Fruit fly (Drosophila melanogaster): ENCODE measurements around the gene CG14339.
A peak's percentile ranks its signal among the peaks of the same experiment; 100 is the strongest.

Gene CG14339

dm6 chr2L:1073530-1073929 is 34.8 kb upstream of the CG14339 start:
- TF ChIP-seq ovo (GFP tag; optimal IDR thresholded peaks at IDR 0.05) (no peak), Hr96 (GFP tag; optimal IDR thresholded peaks at IDR 0.05) (no peak), CG33017 (tag; optimal IDR thresholded peaks at IDR 0.05) (no peak), CG1620 (GFP tag; optimal IDR thresholded peaks at IDR 0.05) (no peak), CG14711 (tag; optimal IDR thresholded peaks at IDR 0.05) (no peak), bab1 (GFP tag; optimal IDR thresholded peaks at IDR 0.05) (peak; percentile 56), cnc (optimal IDR thresholded peaks at IDR 0.05) (no peak), Mnt (GFP tag; optimal IDR thresholded peaks at IDR 0.05) (no peak), cic (GFP tag; optimal IDR thresholded peaks at IDR 0.05) (no peak), pad (GFP tag; optimal IDR thresholded peaks at IDR 0.05) (no peak), tj (GFP tag; optimal IDR thresholded peaks at IDR 0.05) (peak; percentile 55), kay (GFP tag; ENCODE audit: borderline replicate concordance) (no peak), Crg-1 (GFP tag; optimal IDR thresholded peaks at IDR 0.05) (no peak)

- peak; percentile 21 for TF ChIP-seq CG14711 (tag; optimal IDR thresholded peaks at IDR 0.05)
- TF ChIP-seq Hr96 (GFP tag; optimal IDR thresholded peaks at IDR 0.05): no peak
- peak; percentile 1 for TF ChIP-seq Mnt (GFP tag; optimal IDR thresholded peaks at IDR 0.05)
- TF ChIP-seq tj (GFP tag; optimal IDR thresholded peaks at IDR 0.05): peak; percentile 9
- TF ChIP-seq Crg-1 (GFP tag; optimal IDR thresholded peaks at IDR 0.05): no peak
- TF ChIP-seq Clk (GFP tag; optimal IDR thresholded peaks at IDR 0.05): no peak
Measured at dm6 chr2L:1074180-1074864, 34.0 kb upstream of the CG14339 start.

DNA sequence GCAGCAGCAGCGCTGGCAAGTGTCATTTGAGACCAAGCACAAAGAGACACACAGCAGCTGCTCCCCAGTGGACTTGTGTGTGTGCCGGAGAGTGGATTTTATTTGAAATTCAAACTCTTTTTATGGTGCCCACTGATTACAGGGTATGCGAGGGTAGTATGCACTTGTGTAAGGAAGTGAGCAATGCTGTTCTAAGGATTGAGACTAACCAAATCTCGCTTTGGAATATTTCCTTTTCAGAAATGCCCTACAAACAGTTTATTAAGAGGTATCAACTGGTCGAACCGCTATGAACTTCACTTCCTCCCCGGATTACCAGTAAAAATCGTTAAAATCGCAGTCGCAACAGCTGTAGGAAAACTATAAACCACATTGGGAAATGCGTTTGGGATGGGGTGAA is 32.6 kb upstream of the CG14339 start:
- TF ChIP-seq toe (GFP tag; optimal IDR thresholded peaks at IDR 0.05) (no peak), tj (GFP tag; optimal IDR thresholded peaks at IDR 0.05) (no peak), Hr96 (GFP tag; optimal IDR thresholded peaks at IDR 0.05) (no peak), CG12768 (GFP tag; optimal IDR thresholded peaks at IDR 0.05) (no peak), pad (GFP tag; optimal IDR thresholded peaks at IDR 0.05) (no peak), CG33017 (tag; optimal IDR thresholded peaks at IDR 0.05) (no peak), ovo (GFP tag; optimal IDR thresholded peaks at IDR 0.05) (no peak), CG7101 (tag; optimal IDR thresholded peaks at IDR 0.05) (peak; percentile 41)

DNA sequence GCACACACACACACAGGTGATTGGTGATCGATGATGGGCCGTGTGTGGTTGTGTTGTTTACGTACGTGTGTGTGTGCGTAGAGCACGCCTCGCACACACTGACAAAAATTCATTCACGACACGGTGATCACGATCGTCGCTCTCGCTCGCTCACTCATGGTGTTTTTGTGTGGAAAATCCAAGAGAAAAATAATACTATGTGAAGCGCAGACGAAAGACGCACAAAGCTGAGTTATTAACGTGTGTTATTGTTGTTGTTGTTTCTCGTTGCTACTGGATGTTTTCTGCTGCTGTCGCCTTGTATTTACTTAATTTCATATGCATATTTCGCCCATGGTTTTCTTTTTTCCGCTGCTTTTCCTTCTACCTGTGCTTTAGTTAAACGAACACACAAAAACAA is 31.3 kb upstream of the CG14339 start:
- TF ChIP-seq CG7101 (tag; optimal IDR thresholded peaks at IDR 0.05) (no peak), cic (GFP tag; optimal IDR thresholded peaks at IDR 0.05) (peak; percentile 80), bab1 (GFP tag; optimal IDR thresholded peaks at IDR 0.05) (no peak), CG12768 (GFP tag; optimal IDR thresholded peaks at IDR 0.05) (no peak), CG1620 (GFP tag; optimal IDR thresholded peaks at IDR 0.05) (no peak), CG14711 (tag; optimal IDR thresholded peaks at IDR 0.05) (no peak)

DNA sequence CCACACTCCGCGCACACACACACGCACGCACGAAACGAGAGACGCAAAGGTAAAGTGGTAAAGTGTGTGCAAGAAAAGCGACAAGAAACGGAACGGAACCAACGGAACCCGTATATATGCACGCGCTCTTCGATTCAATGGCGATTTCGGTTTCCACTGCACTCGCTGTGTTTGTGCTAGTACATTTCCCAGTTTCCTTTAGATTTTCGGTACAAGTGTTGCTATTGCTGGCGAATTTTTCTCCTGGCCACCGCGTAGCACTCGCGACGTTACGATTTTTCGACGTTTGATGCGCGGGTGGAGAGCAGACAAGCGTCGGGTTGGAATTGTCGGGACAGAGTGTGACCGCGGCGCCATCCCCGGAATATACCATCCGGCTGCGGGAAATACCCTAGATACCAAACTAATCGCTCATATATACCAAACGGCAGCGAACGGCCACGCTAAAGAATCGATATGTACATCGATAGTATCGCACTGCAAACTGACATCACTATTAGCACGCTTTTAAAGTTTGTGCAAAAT is 30.8 kb upstream of the CG14339 start, which contains the start of the genes S and ast:
S (minus strand) TSS at position 347 of the 525 bp plus-strand sequence.
ast (plus strand) TSS at position 480 of the 525 bp plus-strand sequence.
- no peak for TF ChIP-seq cnc (optimal IDR thresholded peaks at IDR 0.05)
- no peak for TF ChIP-seq Clk (GFP tag; optimal IDR thresholded peaks at IDR 0.05)
- peak; percentile 9 for TF ChIP-seq CG7045 (GFP tag; optimal IDR thresholded peaks at IDR 0.05)
- TF ChIP-seq CG5204 (GFP tag; optimal IDR thresholded peaks at IDR 0.05): no peak
- TF ChIP-seq CG7101 (tag; optimal IDR thresholded peaks at IDR 0.05): peak; percentile 46
- TF ChIP-seq cic (GFP tag; optimal IDR thresholded peaks at IDR 0.05): no peak
- TF ChIP-seq bab1 (GFP tag; optimal IDR thresholded peaks at IDR 0.05): peak; percentile 66
- peak; percentile 22 for TF ChIP-seq ovo (GFP tag; optimal IDR thresholded peaks at IDR 0.05)
- peak; percentile 1 for TF ChIP-seq CG14711 (tag; optimal IDR thresholded peaks at IDR 0.05)
- no peak for TF ChIP-seq Hr96 (GFP tag; optimal IDR thresholded peaks at IDR 0.05)
- TF ChIP-seq pad (GFP tag; optimal IDR thresholded peaks at IDR 0.05): peak; percentile 32
- no peak for TF ChIP-seq CG11617 (GFP tag; optimal IDR thresholded peaks at IDR 0.05)
- TF ChIP-seq toe (GFP tag; optimal IDR thresholded peaks at IDR 0.05): no peak
- TF ChIP-seq Mnt (GFP tag; optimal IDR thresholded peaks at IDR 0.05): peak; percentile 72
- no peak for TF ChIP-seq Crg-1 (GFP tag; optimal IDR thresholded peaks at IDR 0.05)
- peak; percentile 47 for TF ChIP-seq CG1620 (GFP tag; optimal IDR thresholded peaks at IDR 0.05)

DNA sequence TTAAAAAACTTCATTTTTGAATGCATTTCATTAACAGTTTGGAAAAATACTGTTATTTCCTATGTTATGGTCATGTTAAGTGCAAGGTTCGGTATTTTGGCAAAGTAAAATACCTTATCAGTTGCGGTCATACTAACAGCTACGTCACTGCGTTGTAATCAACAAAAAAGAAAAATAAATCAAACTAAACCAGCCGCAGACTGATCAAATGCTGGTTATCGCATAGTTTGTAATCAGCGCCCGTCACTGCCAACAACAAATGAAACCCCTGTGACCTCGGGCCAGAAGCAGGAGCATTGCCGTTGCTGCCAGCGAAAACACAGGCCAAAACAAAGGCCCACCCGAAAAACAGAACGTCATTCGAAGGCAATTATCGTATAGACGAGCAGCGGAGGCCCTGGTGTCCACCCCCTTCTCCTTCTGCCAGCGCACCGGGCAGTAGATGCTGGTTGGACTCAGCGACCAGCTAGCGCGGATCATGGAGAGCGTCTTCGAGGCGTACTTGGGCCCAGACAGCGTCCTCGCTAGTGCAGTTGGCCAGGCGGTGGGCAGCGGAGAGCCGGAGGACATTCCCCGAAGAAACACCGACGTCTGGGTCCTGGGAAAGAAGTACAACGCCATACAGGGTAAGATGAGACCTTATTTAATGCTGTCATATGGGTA is 27.4 kb upstream of the CG14339 start, which contains the start of gene Atg4a:
Atg4a (plus strand) TSS at position 110 of the 663 bp plus-strand sequence.
- TF ChIP-seq CG7045 (GFP tag; optimal IDR thresholded peaks at IDR 0.05) (peak; percentile 34), pad (GFP tag; optimal IDR thresholded peaks at IDR 0.05) (no peak), toe (GFP tag; optimal IDR thresholded peaks at IDR 0.05) (no peak), Clk (GFP tag; optimal IDR thresholded peaks at IDR 0.05) (no peak), CG11617 (GFP tag; optimal IDR thresholded peaks at IDR 0.05) (peak; percentile 63), CG1620 (GFP tag; optimal IDR thresholded peaks at IDR 0.05) (no peak), CG5204 (GFP tag; optimal IDR thresholded peaks at IDR 0.05) (no peak), tj (GFP tag; optimal IDR thresholded peaks at IDR 0.05) (no peak), kay (GFP tag; ENCODE audit: borderline replicate concordance) (no peak), CG7101 (tag; optimal IDR thresholded peaks at IDR 0.05) (no peak), bab1 (GFP tag; optimal IDR thresholded peaks at IDR 0.05) (peak; percentile 8), Hr96 (GFP tag; optimal IDR thresholded peaks at IDR 0.05) (no peak), cic (GFP tag; optimal IDR thresholded peaks at IDR 0.05) (peak; percentile 68), Crg-1 (GFP tag; optimal IDR thresholded peaks at IDR 0.05) (no peak), CG33017 (tag; optimal IDR thresholded peaks at IDR 0.05) (peak; percentile 39), cnc (optimal IDR thresholded peaks at IDR 0.05) (no peak), CG12768 (GFP tag; optimal IDR thresholded peaks at IDR 0.05) (no peak), CG14711 (tag; optimal IDR thresholded peaks at IDR 0.05) (no peak)

Measured in whole organism, adult.